Worm (Caenorhabditis elegans) whole organism, L2 larva: ENCODE results near the gene memb-1.
A peak's percentile ranks its signal among the peaks of the same experiment; 100 is the strongest.

ENCODE experiments used
- C34F6.9 ChIP-seq: fragments of 150-350 bp; optimal IDR thresholded peaks from 2 replicates; lab custom pipeline; 2014; ENCODE audit warnings: missing biosample characterization, missing genetic modification characterization
- F13H6.1 ChIP-seq: sonication (generic microtip); optimal IDR thresholded peaks from 2 replicates; lab custom pipeline; 2016; ENCODE audit warnings: missing genetic modification characterization, missing compliant biosample characterization
- ZK546.5 ChIP-seq: sonication (generic microtip); optimal IDR thresholded peaks from 2 replicates; lab custom pipeline; 2017; ENCODE audit warnings: missing biosample characterization, missing genetic modification characterization
- ama-1 ChIP-seq: fragments of 150-350 bp; optimal IDR thresholded peaks from 2 replicates; lab custom pipeline; 2018; ENCODE audit warnings: inconsistent platforms
- blmp-1 ChIP-seq: sonication (generic microtip); optimal IDR thresholded peaks from 2 replicates; lab custom pipeline; 2017; ENCODE audit warnings: missing genetic modification characterization, mild to moderate bottlenecking, missing compliant biosample characterization, antibody characterized with exemption, moderate library complexity; ENCODE audit not compliant: insufficient read depth
- crh-2 ChIP-seq: sonication (generic microtip); optimal IDR thresholded peaks from 2 replicates; lab custom pipeline; 2017; ENCODE audit warnings: missing biosample characterization, missing genetic modification characterization
- dmd-4 ChIP-seq: sonication (generic microtip); optimal IDR thresholded peaks from 2 replicates; lab custom pipeline; 2017; ENCODE audit warnings: missing biosample characterization, missing genetic modification characterization
- egl-27 ChIP-seq: sonication (generic microtip); optimal IDR thresholded peaks from 3 replicates; lab custom pipeline; 2017; ENCODE audit warnings: missing biosample characterization, missing genetic modification reagents, missing genetic modification characterization
- elt-1 ChIP-seq: fragments of 150-350 bp; optimal IDR thresholded peaks from 2 replicates; lab custom pipeline; 2014; ENCODE audit warnings: missing biosample characterization, missing genetic modification characterization
- elt-3 ChIP-seq: sonication (generic microtip); optimal IDR thresholded peaks from 2 replicates; lab custom pipeline; 2017; ENCODE audit warnings: missing biosample characterization, missing genetic modification characterization
- fos-1 ChIP-seq: fragments of 150-350 bp; optimal IDR thresholded peaks from 2 replicates; lab custom pipeline; 2014; ENCODE audit warnings: missing biosample characterization, missing genetic modification characterization
- gmeb-1 ChIP-seq: fragments of 150-350 bp; optimal IDR thresholded peaks from 2 replicates; lab custom pipeline; 2014; ENCODE audit warnings: missing biosample characterization, missing genetic modification characterization
- lin-11 ChIP-seq: fragments of 150-350 bp; sonication (generic microtip); optimal IDR thresholded peaks from 2 replicates; lab custom pipeline; 2014; ENCODE audit warnings: missing biosample characterization, missing genetic modification characterization, inconsistent platforms, mixed read lengths
- lin-13 ChIP-seq: fragments of 150-350 bp; optimal IDR thresholded peaks from 2 replicates; lab custom pipeline; 2014; ENCODE audit warnings: missing biosample characterization, missing genetic modification reagents, missing genetic modification characterization
- lin-39 ChIP-seq: fragments of 150-350 bp; optimal IDR thresholded peaks from 2 replicates; lab custom pipeline; 2014; ENCODE audit warnings: missing biosample characterization, missing genetic modification reagents, missing genetic modification characterization
- lsy-2 ChIP-seq, 2 experiments: fragments of 150-350 bp in 1 of 2; sonication (generic microtip) in 1 of 2; optimal IDR thresholded peaks; 2 replicates each; lab custom pipeline; 2014 to 2017; ENCODE audit warnings: missing biosample characterization in 2 of 2, missing genetic modification characterization in 2 of 2
- mab-5 ChIP-seq: fragments of 150-350 bp; optimal IDR thresholded peaks from 2 replicates; lab custom pipeline; 2014; ENCODE audit warnings: missing biosample characterization, missing genetic modification characterization
- mbf-1 ChIP-seq: sonication (generic microtip); optimal IDR thresholded peaks from 2 replicates; lab custom pipeline; 2017; ENCODE audit warnings: missing biosample characterization, missing genetic modification characterization
- mdl-1 ChIP-seq, 2 experiments: fragments of 150-350 bp in 1 of 2; sonication (generic microtip) in 1 of 2; optimal IDR thresholded peaks; 2 replicates each; lab custom pipeline; 2017; ENCODE audit warnings: missing biosample characterization in 2 of 2, missing genetic modification characterization in 2 of 2
- nhr-10 ChIP-seq: sonication (generic microtip); optimal IDR thresholded peaks from 2 replicates; lab custom pipeline; 2017; ENCODE audit warnings: missing biosample characterization, missing genetic modification characterization
- nhr-11 ChIP-seq: fragments of 150-350 bp; optimal IDR thresholded peaks from 2 replicates; lab custom pipeline; 2014; ENCODE audit warnings: missing biosample characterization, missing genetic modification characterization
- nhr-12 ChIP-seq: fragments of 150-350 bp; optimal IDR thresholded peaks from 2 replicates; lab custom pipeline; 2014; ENCODE audit warnings: missing biosample characterization, missing genetic modification characterization
- nhr-129 ChIP-seq: fragments of 150-350 bp; optimal IDR thresholded peaks from 2 replicates; lab custom pipeline; 2014; ENCODE audit warnings: missing biosample characterization, missing genetic modification characterization
- nhr-21 ChIP-seq: fragments of 150-350 bp; optimal IDR thresholded peaks from 2 replicates; lab custom pipeline; 2014; ENCODE audit warnings: missing biosample characterization, missing genetic modification characterization
- nhr-23 ChIP-seq: fragments of 150-350 bp; optimal IDR thresholded peaks from 2 replicates; lab custom pipeline; 2014; ENCODE audit warnings: missing biosample characterization, missing genetic modification reagents, missing genetic modification characterization
- nhr-237 ChIP-seq: fragments of 150-350 bp; optimal IDR thresholded peaks from 2 replicates; lab custom pipeline; 2014; ENCODE audit warnings: missing biosample characterization, missing genetic modification characterization
- nhr-25 ChIP-seq: fragments of 150-350 bp; sonication (generic microtip); optimal IDR thresholded peaks from 3 replicates; lab custom pipeline; 2014; ENCODE audit warnings: missing biosample characterization, missing genetic modification characterization
- nhr-6 ChIP-seq: fragments of 150-350 bp; optimal IDR thresholded peaks from 2 replicates; lab custom pipeline; 2014; ENCODE audit warnings: missing biosample characterization, missing genetic modification characterization
- nhr-77 ChIP-seq: fragments of 150-350 bp; optimal IDR thresholded peaks from 2 replicates; lab custom pipeline; 2014; ENCODE audit warnings: missing biosample characterization, missing genetic modification characterization
- sem-4 ChIP-seq: fragments of 150-350 bp; optimal IDR thresholded peaks from 2 replicates; lab custom pipeline; 2014; ENCODE audit warnings: missing biosample characterization, missing genetic modification reagents, missing genetic modification characterization
- skn-1 ChIP-seq: sonication (generic microtip); optimal IDR thresholded peaks from 2 replicates; lab custom pipeline; 2017; ENCODE audit warnings: missing biosample characterization, missing genetic modification characterization
- sma-3 ChIP-seq: sonication (generic microtip); optimal IDR thresholded peaks from 2 replicates; lab custom pipeline; 2016; ENCODE audit warnings: missing genetic modification reagents, missing genetic modification characterization, missing compliant biosample characterization
- sma-9 ChIP-seq, 2 experiments: fragments of 150-350 bp in 1 of 2; sonication (generic microtip) in 1 of 2; optimal IDR thresholded peaks; 2 replicates each; lab custom pipeline; 2014 to 2016; ENCODE audit warnings: missing genetic modification characterization in 2 of 2, mild to moderate bottlenecking in 1 of 2, missing biosample characterization in 1 of 2, missing compliant biosample characterization in 1 of 2, missing genetic modification reagents in 1 of 2, moderate library complexity in 1 of 2
- snpc-4 ChIP-seq: fragments of 150-350 bp; optimal IDR thresholded peaks from 2 replicates; lab custom pipeline; 2014; ENCODE audit warnings: missing biosample characterization, missing genetic modification characterization
- unc-39 ChIP-seq: fragments of 150-350 bp; optimal IDR thresholded peaks from 2 replicates; lab custom pipeline; 2014; ENCODE audit warnings: missing biosample characterization, missing genetic modification characterization
- unc-55 ChIP-seq: fragments of 150-350 bp; sonication (generic microtip); optimal IDR thresholded peaks from 3 replicates; lab custom pipeline; 2014; ENCODE audit warnings: missing biosample characterization, missing genetic modification reagents, missing genetic modification characterization
- unc-62 ChIP-seq: fragments of 150-350 bp; optimal IDR thresholded peaks from 2 replicates; lab custom pipeline; 2014; ENCODE audit warnings: missing biosample characterization, missing genetic modification reagents, missing genetic modification characterization
- zag-1 ChIP-seq: fragments of 150-350 bp; optimal IDR thresholded peaks from 2 replicates; lab custom pipeline; 2014; ENCODE audit warnings: missing biosample characterization, missing genetic modification characterization
- ztf-1 ChIP-seq: fragments of 200-800 bp; sonication (Bioruptor generic); conservative IDR thresholded peaks from 2 replicates; pipeline ENCODE4 v1.3.6; 2022; ENCODE audit warnings: missing genetic modification characterization, missing compliant biosample characterization
- ztf-11 ChIP-seq: sonication (generic microtip); optimal IDR thresholded peaks from 2 replicates; lab custom pipeline; 2017; ENCODE audit warnings: missing biosample characterization, missing genetic modification characterization

The memb-1 gene

DNA sequence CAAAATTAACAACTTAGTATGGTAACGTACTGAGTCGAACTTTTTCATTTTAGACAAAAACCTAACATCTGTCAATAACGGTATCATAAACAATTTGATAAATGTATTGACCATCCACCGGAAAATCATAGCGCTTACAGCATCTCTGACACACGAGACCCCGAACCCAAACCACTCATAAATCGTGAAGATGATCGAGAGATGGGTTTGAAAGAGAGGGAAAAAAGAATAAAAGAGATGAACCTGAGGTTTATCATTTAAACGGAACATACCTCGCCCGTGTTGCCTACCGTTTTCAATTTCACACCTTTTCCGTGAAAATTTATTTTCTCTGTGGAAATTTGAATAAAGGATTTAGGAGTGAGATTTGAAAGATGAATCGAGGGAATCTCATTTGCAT is 48.2 kb upstream of the memb-1 start:
- TF ChIP-seq nhr-21 (peak; percentile 31), skn-1 (tag; lab: Kevin White, UChicago) (no peak), unc-62 (GFP tag; lab: Kevin White, UChicago) (no peak), zag-1 (tag; lab: Kevin White, UChicago) (no peak), sma-9 (GFP tag; optimal IDR thresholded peaks at IDR 0.05; lab: Kevin White, UChicago) (peak; percentile 47), sma-9 (tag; optimal IDR thresholded peaks at IDR 0.05; lab: Kevin White, UChicago) (no peak), nhr-6 (tag; lab: Kevin White, UChicago) (no peak), gmeb-1 (tag; lab: Kevin White, UChicago) (no peak), sma-3 (peak; percentile 22), elt-3 (tag; lab: Kevin White, UChicago) (no peak), blmp-1 (tag; lab: Kevin White, UChicago) (peak; percentile 4)

DNA sequence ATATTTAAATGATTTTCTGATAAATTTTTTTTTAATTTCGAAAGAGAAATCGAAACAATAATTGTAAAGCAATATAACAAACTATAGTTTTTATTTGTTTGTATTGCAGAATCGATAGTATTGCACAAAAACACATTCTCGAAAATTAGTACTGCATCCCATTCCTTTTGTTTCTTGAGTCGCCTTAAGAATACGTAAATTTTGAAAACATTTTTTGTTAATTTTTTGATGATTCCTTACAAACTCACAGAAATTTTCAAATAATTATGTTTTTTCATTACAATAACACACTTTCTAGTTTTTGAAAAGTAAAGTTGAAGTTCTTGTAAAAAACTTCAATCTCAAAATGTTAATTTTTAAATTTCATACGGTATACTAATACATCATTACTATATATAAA is 44.8 kb upstream of the memb-1 start:
- TF ChIP-seq C34F6.9 (tag; lab: Kevin White, UChicago) (no peak), ztf-11 (tag; lab: Kevin White, UChicago) (no peak), nhr-77 (tag; lab: Kevin White, UChicago) (no peak), lin-11 (tag; lab: Kevin White, UChicago) (no peak), dmd-4 (tag; lab: Kevin White, UChicago) (no peak)

ce11 chrX:9483754-9484153 is 42.4 kb upstream of the memb-1 start:
- TF ChIP-seq nhr-21 (no peak), ZK546.5 (tag; lab: Kevin White, UChicago) (no peak), unc-39 (tag; lab: Kevin White, UChicago) (no peak), sma-3 (no peak), ztf-1 (GFP tag; lab: Robert Waterston, UW) (no peak), nhr-25 (tag; lab: Kevin White, UChicago) (no peak)
- TF ChIP-seq, all 48 proteins: peak for 0

DNA sequence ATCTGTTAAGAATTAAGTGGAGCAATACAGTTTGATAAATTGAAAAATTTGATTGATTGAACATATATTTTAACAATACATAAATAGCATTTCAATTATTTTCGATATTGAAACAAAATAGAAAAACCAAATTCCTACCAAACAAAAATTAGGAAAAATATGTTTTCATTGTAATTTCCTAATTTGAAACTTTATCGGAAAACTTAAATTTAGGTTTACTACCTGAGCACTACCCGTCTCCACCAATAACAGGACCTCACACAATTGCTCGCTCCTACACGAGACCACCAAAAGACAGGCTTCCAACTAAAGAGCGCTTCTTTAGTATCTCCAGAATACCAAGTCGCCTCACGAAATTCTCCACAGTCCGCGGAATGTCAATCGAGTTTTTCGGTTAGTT is 35.4 kb upstream of the memb-1 start:
- no peak for TF ChIP-seq ama-1 (lab: Kevin White, UChicago)
- no peak for TF ChIP-seq nhr-25 (tag; lab: Kevin White, UChicago)
- TF ChIP-seq blmp-1 (tag; lab: Kevin White, UChicago): no peak
- TF ChIP-seq dmd-4 (tag; lab: Kevin White, UChicago): no peak

ce11 chrX:9472170-9472569 is 30.8 kb upstream of the memb-1 start, which contains the start of gene gap-2:
Gene gap-2, plus strand, starts transcription at chrX:9472470.
- TF ChIP-seq lin-39 (no peak), blmp-1 (tag; lab: Kevin White, UChicago) (no peak), sma-3 (no peak), nhr-6 (tag; lab: Kevin White, UChicago) (no peak), dmd-4 (tag; lab: Kevin White, UChicago) (no peak), ztf-11 (tag; lab: Kevin White, UChicago) (no peak), mab-5 (tag; lab: Kevin White, UChicago) (no peak), snpc-4 (no peak), mbf-1 (tag; lab: Kevin White, UChicago) (no peak), nhr-129 (no peak), lin-13 (GFP tag; lab: Kevin White, UChicago) (no peak), nhr-11 (tag; lab: Kevin White, UChicago) (no peak), nhr-10 (no peak), ztf-1 (GFP tag; lab: Robert Waterston, UW) (no peak), unc-62 (GFP tag; lab: Kevin White, UChicago) (no peak), nhr-237 (no peak)

ce11 chrX:9467573-9467972 is 26.2 kb upstream of the memb-1 start:
- TF ChIP-seq nhr-6 (tag; lab: Kevin White, UChicago): peak; percentile 19
- peak; percentile 69 for TF ChIP-seq sma-3
- TF ChIP-seq mdl-1 (tag; optimal IDR thresholded peaks at IDR 0.05; lab: Kevin White, UChicago): peak in 1 of 2 experiments; percentile 7
- peak; percentile 29 for TF ChIP-seq skn-1 (tag; lab: Kevin White, UChicago)
- peak; percentile 69 for TF ChIP-seq fos-1 (tag; lab: Kevin White, UChicago)
- TF ChIP-seq nhr-10: no peak
- TF ChIP-seq C34F6.9 (tag; lab: Kevin White, UChicago): peak; percentile 54
- TF ChIP-seq zag-1 (tag; lab: Kevin White, UChicago): peak; percentile 67
- TF ChIP-seq elt-1 (tag; lab: Kevin White, UChicago): no peak
- peak; percentile 82 for TF ChIP-seq unc-55 (GFP tag; lab: Kevin White, UChicago)
- peak; percentile 85 for TF ChIP-seq nhr-129
- no peak for TF ChIP-seq nhr-12
- TF ChIP-seq sem-4 (tag; lab: Kevin White, UChicago): peak; percentile 75
- TF ChIP-seq mab-5 (tag; lab: Kevin White, UChicago): peak; percentile 48
- TF ChIP-seq lsy-2 (tag; optimal IDR thresholded peaks at IDR 0.05; lab: Kevin White, UChicago): peak; percentile 61 to 73
- peak; percentile 68 for TF ChIP-seq lin-13 (GFP tag; lab: Kevin White, UChicago)
- TF ChIP-seq ztf-1 (GFP tag; lab: Robert Waterston, UW): no peak
- TF ChIP-seq sma-9 (GFP tag; optimal IDR thresholded peaks at IDR 0.05; lab: Kevin White, UChicago): peak; percentile 74
- no peak for TF ChIP-seq sma-9 (tag; optimal IDR thresholded peaks at IDR 0.05; lab: Kevin White, UChicago)
- TF ChIP-seq crh-2: peak; percentile 76
- peak; percentile 31 for TF ChIP-seq blmp-1 (tag; lab: Kevin White, UChicago)
- TF ChIP-seq nhr-23 (tag; lab: Kevin White, UChicago): no peak
- TF ChIP-seq egl-27: peak; percentile 58
- peak; percentile 57 for TF ChIP-seq nhr-77 (tag; lab: Kevin White, UChicago)
- no peak for TF ChIP-seq ztf-11 (tag; lab: Kevin White, UChicago)
- peak; percentile 54 for TF ChIP-seq F13H6.1
